Fruit fly (Drosophila melanogaster) whole organism, embryonic: ENCODE measurements around the gene CG10602.

Source experiments
- Bdp1 ChIP-seq: fragments of 200-800 bp; sonication (Bioruptor generic); optimal IDR thresholded peaks from 3 replicates; lab custom pipeline; 2016; ENCODE audit warnings: missing biosample characterization, missing genetic modification characterization
- CG10431 ChIP-seq: fragments of 200-800 bp; sonication (Bioruptor generic); optimal IDR thresholded peaks from 3 replicates; lab custom pipeline; 2018; ENCODE audit warnings: missing biosample characterization, mild to moderate bottlenecking, missing genetic modification characterization
- CG11695 ChIP-seq: fragments of 200-800 bp; sonication (Bioruptor generic); IDR thresholded peaks from 3 replicates; pipeline ENCODE4 v1.3.6; 2022; ENCODE audit warnings: missing biosample characterization, missing genetic modification characterization
- CG11696 ChIP-seq: fragments of 200-800 bp; sonication (Bioruptor generic); IDR thresholded peaks from 2 replicates; pipeline ENCODE4 v1.3.6; 2022; ENCODE audit warnings: missing biosample characterization, missing genetic modification characterization
- CG13775 ChIP-seq: fragments of 200-800 bp; sonication (Bioruptor generic); optimal IDR thresholded peaks from 3 replicates; lab custom pipeline; 2017; ENCODE audit warnings: missing biosample characterization, mild to moderate bottlenecking, missing genetic modification characterization
- CG17361 ChIP-seq: fragments of 200-800 bp; sonication (Bioruptor generic); IDR thresholded peaks from 3 replicates; pipeline ENCODE4 v1.3.6; 2022; ENCODE audit warnings: missing biosample characterization, missing genetic modification characterization
- CG17802 ChIP-seq: fragments of 200-800 bp; sonication (Bioruptor generic); optimal IDR thresholded peaks from 2 replicates; lab custom pipeline; 2018; ENCODE audit warnings: missing biosample characterization, mild to moderate bottlenecking, missing genetic modification characterization, moderate library complexity
- CG18619 ChIP-seq: fragments of 200-800 bp; sonication (Bioruptor generic); optimal IDR thresholded peaks from 3 replicates; lab custom pipeline; 2017; ENCODE audit warnings: missing biosample characterization, mild to moderate bottlenecking, missing genetic modification characterization
- CG42726 ChIP-seq: fragments of 200-800 bp; sonication (Bioruptor generic); IDR thresholded peaks from 2 replicates; pipeline ENCODE4 v1.3.6; 2022; ENCODE audit warnings: missing biosample characterization, missing genetic modification characterization; ENCODE audit not compliant: partially characterized antibody
- CG4424 ChIP-seq: fragments of 200-800 bp; sonication (Bioruptor generic); optimal IDR thresholded peaks from 3 replicates; lab custom pipeline; 2016; ENCODE audit warnings: missing biosample characterization, missing genetic modification characterization
- CG4730 ChIP-seq: fragments of 200-800 bp; sonication (Bioruptor generic); IDR thresholded peaks from 2 replicates; pipeline ENCODE4 v1.3.6; 2022; ENCODE audit warnings: missing biosample characterization, missing genetic modification characterization
- CG6272 ChIP-seq: fragments of 200-800 bp; sonication (Bioruptor generic); IDR thresholded peaks from 2 replicates; pipeline ENCODE4 v1.3.6; 2022; ENCODE audit warnings: missing biosample characterization, missing genetic modification characterization
- CG7271 ChIP-seq: fragments of 200-800 bp; sonication (Bioruptor generic); optimal IDR thresholded peaks from 2 replicates; lab custom pipeline; 2018; ENCODE audit warnings: missing biosample characterization, mild to moderate bottlenecking, missing genetic modification characterization, moderate library complexity
- CG7839 ChIP-seq: fragments of 200-800 bp; sonication (Bioruptor generic); optimal IDR thresholded peaks from 3 replicates; lab custom pipeline; 2018; ENCODE audit warnings: missing biosample characterization, mild to moderate bottlenecking, missing genetic modification characterization, moderate library complexity
- CG8290 ChIP-seq, 3 experiments: fragments of 200-800 bp; sonication (Bioruptor generic); optimal IDR thresholded peaks; 2 replicates each; lab custom pipeline; 2016 to 2019; ENCODE audit warnings: missing biosample characterization in 3 of 3, missing genetic modification characterization in 3 of 3, mild to moderate bottlenecking in 2 of 3, moderate library complexity in 1 of 3
- D ChIP-seq, 2 experiments: fragments of 200-800 bp in 1 of 2; fragments of >200 bp in 1 of 2; sonication (Bioruptor generic) in 1 of 2; optimal IDR thresholded peaks; 2 replicates in 1 of 2; 3 replicates in 1 of 2; lab custom pipeline; 2017; ENCODE audit warnings: mild to moderate bottlenecking in 1 of 2, missing biosample characterization in 1 of 2, missing genetic modification characterization in 1 of 2, missing genetic modification reagents in 1 of 2
- Dad ChIP-seq: fragments of 200-800 bp; sonication (Bioruptor generic); optimal IDR thresholded peaks from 3 replicates; lab custom pipeline; 2016; ENCODE audit warnings: missing biosample characterization, missing genetic modification characterization
- Drgx ChIP-seq: fragments of 200-800 bp; sonication (Bioruptor generic); IDR thresholded peaks from 2 replicates; pipeline ENCODE4 v1.3.6; 2022; ENCODE audit warnings: missing biosample characterization, missing genetic modification characterization
- Gsc ChIP-seq: fragments of 200-800 bp; sonication (Bioruptor generic); IDR thresholded peaks from 2 replicates; pipeline ENCODE4 v1.3.6; 2022; ENCODE audit warnings: missing biosample characterization, missing genetic modification characterization
- H2.0 ChIP-seq: fragments of 200-800 bp; sonication (Bioruptor generic); IDR thresholded peaks from 2 replicates; pipeline ENCODE4 v1.3.6; 2022; ENCODE audit warnings: missing biosample characterization, missing genetic modification characterization
- HLH4C ChIP-seq: fragments of 200-800 bp; sonication (Bioruptor generic); IDR thresholded peaks from 3 replicates; pipeline ENCODE4 v1.3.6; 2022; ENCODE audit warnings: missing biosample characterization, missing genetic modification characterization; ENCODE audit not compliant: partially characterized antibody
- HLHmδ ChIP-seq: fragments of 200-800 bp; sonication (Bioruptor generic); optimal IDR thresholded peaks from 2 replicates; lab custom pipeline; 2018; ENCODE audit warnings: missing biosample characterization, mild to moderate bottlenecking, missing genetic modification characterization, moderate library complexity
- Hey ChIP-seq: fragments of 200-800 bp; sonication (Bioruptor generic); optimal IDR thresholded peaks from 3 replicates; lab custom pipeline; 2018; ENCODE audit warnings: missing biosample characterization, mild to moderate bottlenecking, missing genetic modification characterization
- Hmr ChIP-seq: fragments of 200-800 bp; sonication (Bioruptor generic); optimal IDR thresholded peaks from 3 replicates; lab custom pipeline; 2017; ENCODE audit warnings: mild to moderate bottlenecking, missing biosample characterization, missing genetic modification reagents, missing genetic modification characterization
- Hr3 ChIP-seq: fragments of 200-800 bp; sonication (Bioruptor generic); optimal IDR thresholded peaks from 3 replicates; lab custom pipeline; 2016; ENCODE audit warnings: missing biosample characterization, missing genetic modification characterization
- Hr51 ChIP-seq, 2 experiments: fragments of 200-800 bp; sonication (Bioruptor generic); optimal IDR thresholded peaks; 2 replicates in 1 of 2; 3 replicates in 1 of 2; lab custom pipeline; 2016 to 2018; ENCODE audit warnings: missing biosample characterization in 2 of 2, missing genetic modification characterization in 2 of 2, mild to moderate bottlenecking in 1 of 2, moderate library complexity in 1 of 2
- Lhr ChIP-seq: fragments of 200-800 bp; sonication (Bioruptor generic); optimal IDR thresholded peaks from 3 replicates; lab custom pipeline; 2017; ENCODE audit warnings: mild to moderate bottlenecking, missing biosample characterization, missing genetic modification reagents, missing genetic modification characterization
- MTF-1 ChIP-seq: fragments of 200-800 bp; sonication (Bioruptor generic); optimal IDR thresholded peaks from 2 replicates; lab custom pipeline; 2018; ENCODE audit warnings: missing biosample characterization, mild to moderate bottlenecking, missing genetic modification characterization, borderline replicate concordance
- NFAT ChIP-seq: fragments of 200-800 bp; sonication (Bioruptor generic); IDR thresholded peaks from 2 replicates; pipeline ENCODE4 v1.3.6; 2022; ENCODE audit warnings: missing biosample characterization, missing genetic modification characterization
- ash1 ChIP-seq: fragments of 200-800 bp; sonication (Bioruptor generic); optimal IDR thresholded peaks from 2 replicates; lab custom pipeline; 2018; ENCODE audit warnings: missing biosample characterization, mild to moderate bottlenecking, missing genetic modification characterization
- dan ChIP-seq: fragments of 200-800 bp; sonication (Bioruptor generic); IDR thresholded peaks from 2 replicates; pipeline ENCODE4 v1.3.6; 2022; ENCODE audit warnings: missing biosample characterization, missing genetic modification characterization
- dmrt99B ChIP-seq: fragments of 200-800 bp; sonication (Bioruptor generic); optimal IDR thresholded peaks from 2 replicates; lab custom pipeline; 2018; ENCODE audit warnings: missing biosample characterization, mild to moderate bottlenecking, missing genetic modification characterization, moderate library complexity
- gsb-n ChIP-seq: fragments of 200-800 bp; sonication (Bioruptor generic); optimal IDR thresholded peaks from 3 replicates; lab custom pipeline; 2018; ENCODE audit warnings: missing biosample characterization, mild to moderate bottlenecking, missing genetic modification characterization
- gt ChIP-seq: fragments of 200-800 bp; sonication (Bioruptor generic); IDR thresholded peaks from 2 replicates; pipeline ENCODE4 v1.3.6; 2022; ENCODE audit warnings: missing biosample characterization, missing genetic modification characterization
- ham ChIP-seq: fragments of 200-800 bp; sonication (Bioruptor generic); IDR thresholded peaks from 2 replicates; pipeline ENCODE4 v1.3.6; 2022; ENCODE audit warnings: missing biosample characterization, missing genetic modification characterization
- hth ChIP-seq: fragments of >200 bp; optimal IDR thresholded peaks from 2 replicates; lab custom pipeline; 2017; ENCODE audit warnings: inconsistent platforms
- kay ChIP-seq: fragments of 200-800 bp; sonication (Bioruptor generic); optimal IDR thresholded peaks from 2 replicates; lab custom pipeline; 2016; ENCODE audit warnings: missing biosample characterization, missing genetic modification characterization
- nerfin-1 ChIP-seq: fragments of 200-800 bp; sonication (Bioruptor generic); optimal IDR thresholded peaks from 3 replicates; lab custom pipeline; 2019; ENCODE audit warnings: missing biosample characterization, mild to moderate bottlenecking, missing genetic modification characterization, moderate library complexity
- oc ChIP-seq: fragments of 200-800 bp; sonication (Bioruptor generic); optimal IDR thresholded peaks from 2 replicates; lab custom pipeline; 2018; ENCODE audit warnings: missing biosample characterization, mild to moderate bottlenecking, missing genetic modification characterization, moderate library complexity
- odd ChIP-seq: fragments of 200-800 bp; sonication (Bioruptor generic); optimal IDR thresholded peaks from 2 replicates; lab custom pipeline; 2017; ENCODE audit warnings: missing biosample characterization, mild to moderate bottlenecking, missing genetic modification characterization
- pan ChIP-seq, 4 experiments: fragments of >200 bp in 3 of 4; fragments of 200-800 bp in 1 of 4; sonication (Bioruptor generic) in 1 of 4; optimal IDR thresholded peaks in 3 of 4; IDR thresholded peaks in 1 of 4; 2 replicates each; pipeline versions ENCODE4 v1.3.6 to Lab custom; 2017 to 2022; ENCODE audit warnings: missing biosample characterization in 2 of 4, missing genetic modification characterization in 2 of 4, mixed read lengths in 1 of 4
- pros ChIP-seq: fragments of 200-800 bp; sonication (Bioruptor generic); optimal IDR thresholded peaks from 3 replicates; lab custom pipeline; 2019; ENCODE audit warnings: missing biosample characterization, mild to moderate bottlenecking, missing genetic modification characterization, moderate library complexity
- rib ChIP-seq: fragments of 200-800 bp; sonication (Bioruptor generic); IDR thresholded peaks from 2 replicates; pipeline ENCODE4 v1.3.6; 2022; ENCODE audit warnings: missing biosample characterization, missing genetic modification characterization
- sens ChIP-seq: fragments of 200-800 bp; sonication (Bioruptor generic); peaks from one replicate; lab custom pipeline; 2016; ENCODE audit warnings: missing biosample characterization, missing genetic modification characterization
- ttk ChIP-seq: fragments of 200-800 bp; sonication (Bioruptor generic); IDR thresholded peaks from 2 replicates; pipeline ENCODE4 v2.1.2; 2022; ENCODE audit warnings: missing biosample characterization, missing genetic modification characterization
- tx ChIP-seq: fragments of 200-800 bp; sonication (Bioruptor generic); optimal IDR thresholded peaks from 2 replicates; lab custom pipeline; 2016; ENCODE audit warnings: missing biosample characterization, missing genetic modification characterization
- z ChIP-seq: fragments of 200-800 bp; sonication (Bioruptor generic); IDR thresholded peaks from 3 replicates; pipeline ENCODE4 v1.3.6; 2022; ENCODE audit warnings: missing biosample characterization, missing genetic modification characterization
- zen2 ChIP-seq: fragments of 200-800 bp; sonication (Bioruptor generic); IDR thresholded peaks from 3 replicates; pipeline ENCODE4 v1.3.6; 2022; ENCODE audit warnings: missing biosample characterization, missing genetic modification characterization; ENCODE audit not compliant: partially characterized antibody

Gene CG10602

DNA sequence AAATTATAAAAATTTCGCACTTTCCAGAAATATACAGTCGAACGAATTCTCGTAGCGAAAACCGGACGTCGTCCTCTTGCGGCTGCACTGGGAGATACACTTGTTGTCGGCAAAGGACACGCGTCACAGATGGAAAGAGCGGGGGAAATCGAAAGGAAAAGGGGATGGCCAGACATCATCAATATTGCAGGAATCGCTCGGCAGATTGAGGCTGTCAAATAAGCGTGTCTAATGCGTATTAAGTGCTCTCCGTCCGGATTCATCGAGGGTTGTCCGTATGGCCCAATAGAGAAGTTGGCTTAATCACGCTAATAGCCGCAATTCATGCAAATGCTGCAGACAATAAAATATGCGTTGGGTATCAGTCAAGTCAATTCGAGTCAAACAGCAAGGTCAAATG lies 49.6 kb downstream of the CG10602 start:
- TF ChIP-seq hth: no peak
- peak; percentile 17 for TF ChIP-seq oc (tag; lab: Kevin White, UChicago)
- TF ChIP-seq H2.0 (GFP tag; lab: Robert Waterston, UW): no peak
- peak; percentile 10 for TF ChIP-seq pros (GFP tag; lab: Kevin White, UChicago)
- no peak for TF ChIP-seq kay (GFP tag; lab: Kevin White, UChicago)
- TF ChIP-seq Lhr (GFP tag; lab: Kevin White, UChicago): no peak
- peak; percentile 67 for TF ChIP-seq gsb-n (tag; lab: Kevin White, UChicago)
- TF ChIP-seq CG17802 (tag; lab: Kevin White, UChicago): no peak
- TF ChIP-seq Hey (tag; lab: Kevin White, UChicago): peak; percentile 62
- TF ChIP-seq, all 482 proteins: peak for 4

DNA sequence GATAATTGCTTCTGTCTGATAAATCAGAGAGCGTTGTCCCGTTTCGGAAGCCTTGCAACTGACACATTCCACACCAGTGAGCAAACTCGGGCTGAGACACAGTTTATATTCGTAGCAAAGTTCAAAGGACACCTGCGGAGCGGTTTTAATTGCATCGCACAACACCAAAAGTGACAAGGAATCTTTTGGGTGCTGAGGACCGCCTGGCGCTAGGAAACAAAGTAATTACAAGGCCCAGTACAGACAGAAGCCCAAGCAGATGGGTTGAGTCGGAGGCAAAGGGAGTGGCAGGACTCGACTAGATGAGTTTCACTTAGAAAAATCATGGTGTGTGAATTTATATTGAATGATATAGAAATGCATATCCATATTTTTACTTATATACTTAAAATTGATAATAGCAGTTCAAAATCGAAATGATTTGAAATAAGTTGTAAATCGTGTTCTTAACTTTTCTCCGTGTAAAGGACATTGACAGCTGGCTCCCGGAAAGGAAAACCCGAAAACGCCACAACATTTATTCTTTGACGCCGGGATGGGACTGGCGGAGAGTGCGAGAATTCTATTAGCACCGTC lies 50.2 kb downstream of the CG10602 start:
- TF ChIP-seq CG13775 (GFP tag; lab: Kevin White, UChicago): no peak
- TF ChIP-seq MTF-1 (GFP tag; lab: Kevin White, UChicago): no peak
- no peak for TF ChIP-seq rib (GFP tag; lab: Robert Waterston, UW)
- no peak for TF ChIP-seq CG8290 (GFP tag; optimal IDR thresholded peaks at IDR 0.05; lab: Kevin White, UChicago)
- no peak for TF ChIP-seq CG8290 (tag; optimal IDR thresholded peaks at IDR 0.05; lab: Kevin White, UChicago)
- TF ChIP-seq CG4730: no peak
- no peak for TF ChIP-seq HLH4C (GFP tag; lab: Robert Waterston, UW)
- TF ChIP-seq HLHmδ: no peak
- TF ChIP-seq Hmr: peak; percentile 13
- no peak for TF ChIP-seq dan (GFP tag; lab: Robert Waterston, UW)
- TF ChIP-seq dmrt99B (tag; lab: Kevin White, UChicago): peak; percentile 46
- no peak for TF ChIP-seq zen2 (GFP tag; lab: Robert Waterston, UW)
- no peak for TF ChIP-seq CG6272 (GFP tag; lab: Robert Waterston, UW)
- TF ChIP-seq sens (GFP tag; lab: Kevin White, UChicago): peak; percentile 65
- TF ChIP-seq Hr51 (GFP tag; optimal IDR thresholded peaks at IDR 0.05; lab: Kevin White, UChicago): peak in 1 of 2 experiments; percentile 4
- TF ChIP-seq z (GFP tag; lab: Robert Waterston, UW): no peak
- TF ChIP-seq Hr3 (GFP tag; lab: Kevin White, UChicago): no peak
- TF ChIP-seq CG7839 (tag; lab: Kevin White, UChicago): peak; percentile 36
- no peak for TF ChIP-seq CG18619 (GFP tag; lab: Kevin White, UChicago)
- TF ChIP-seq gt: no peak
- TF ChIP-seq CG42726: no peak
- no peak for TF ChIP-seq ttk
- TF ChIP-seq CG17361 (GFP tag; lab: Robert Waterston, UW): 0 out of 3 replicates have a peak, but pooled peaks have one; percentile 10
- no peak for TF ChIP-seq ham
- TF ChIP-seq CG10431 (GFP tag; lab: Kevin White, UChicago): no peak
- TF ChIP-seq Gsc: no peak
- TF ChIP-seq tx: no peak
- TF ChIP-seq Drgx (GFP tag; lab: Robert Waterston, UW): no peak
- no peak for TF ChIP-seq NFAT (GFP tag; lab: Robert Waterston, UW)
- no peak for TF ChIP-seq ash1 (GFP tag; lab: Kevin White, UChicago)
- no peak for TF ChIP-seq odd (GFP tag; lab: Kevin White, UChicago)
- no peak for TF ChIP-seq Dad
- no peak for TF ChIP-seq D (optimal IDR thresholded peaks at IDR 0.05; lab: Kevin White, UChicago)
- peak; percentile 10 for TF ChIP-seq D (GFP tag; optimal IDR thresholded peaks at IDR 0.05; lab: Kevin White, UChicago)
- TF ChIP-seq Bdp1 (GFP tag; lab: Kevin White, UChicago): no peak
- 0 out of 3 replicates have a peak, but pooled peaks have one; percentile 16 for TF ChIP-seq CG11695 (GFP tag; lab: Robert Waterston, UW)
- no peak for TF ChIP-seq pan (optimal IDR thresholded peaks at IDR 0.05; lab: Kevin White, UChicago)
- TF ChIP-seq pan (GFP tag; optimal IDR thresholded peaks at IDR 0.05 in 1 of 2, IDR thresholded peaks at IDR 0.05 in 1 of 2): no peak
- no peak for TF ChIP-seq CG11696 (GFP tag; lab: Robert Waterston, UW)
- no peak for TF ChIP-seq CG7271 (tag; lab: Kevin White, UChicago)
- TF ChIP-seq CG4424 (GFP tag; lab: Kevin White, UChicago): peak; percentile 26
- no peak for TF ChIP-seq nerfin-1 (tag; lab: Kevin White, UChicago)
